Worm (Caenorhabditis elegans) whole organism, early embryonic: ENCODE measurements around the gene F10E7.1.

ENCODE experiments used
- B0310.2 ChIP-seq: sonication (generic microtip); optimal IDR thresholded peaks from 2 replicates; lab custom pipeline; 2016; ENCODE audit warnings: mild to moderate bottlenecking, missing genetic modification characterization, missing compliant biosample characterization
- ama-1 ChIP-seq: fragments of 150-350 bp; optimal IDR thresholded peaks from 2 replicates; lab custom pipeline; 2014
- ceh-13 ChIP-seq: fragments of 200-800 bp; sonication (Bioruptor generic); optimal IDR thresholded peaks from 2 replicates; lab custom pipeline; 2018; ENCODE audit warnings: mild to moderate bottlenecking, missing genetic modification characterization, missing compliant biosample characterization
- ceh-36 ChIP-seq: sonication (generic microtip); optimal IDR thresholded peaks from 2 replicates; lab custom pipeline; 2016; ENCODE audit warnings: missing genetic modification characterization, inconsistent platforms, missing compliant biosample characterization
- flt-1 ChIP-seq: fragments of 200-800 bp; sonication (Bioruptor generic); IDR thresholded peaks from 2 replicates; pipeline ENCODE4 v1.3.6; 2022; ENCODE audit warnings: missing genetic modification characterization, missing compliant biosample characterization
- hmbx-1 ChIP-seq: sonication (generic microtip); optimal IDR thresholded peaks from 2 replicates; lab custom pipeline; 2016; ENCODE audit warnings: mild to moderate bottlenecking, missing genetic modification characterization, missing compliant biosample characterization
- hnd-1 ChIP-seq: sonication (generic microtip); optimal IDR thresholded peaks from 2 replicates; lab custom pipeline; 2016; ENCODE audit warnings: missing genetic modification characterization, missing compliant biosample characterization
- pes-1 ChIP-seq: fragments of 200-800 bp; sonication (Bioruptor generic); IDR thresholded peaks from 2 replicates; pipeline ENCODE4 v1.3.6; 2022; ENCODE audit warnings: missing genetic modification reagents, missing genetic modification characterization, missing compliant biosample characterization
- scrt-1 ChIP-seq: fragments of 200-800 bp; sonication (Bioruptor generic); IDR thresholded peaks from 2 replicates; pipeline ENCODE4 v1.3.6; 2022; ENCODE audit warnings: missing genetic modification characterization, missing compliant biosample characterization
- tbx-11 ChIP-seq: fragments of 200-800 bp; sonication (Bioruptor generic); IDR thresholded peaks from 2 replicates; pipeline ENCODE4 v1.3.6; 2022; ENCODE audit warnings: missing genetic modification characterization, missing compliant biosample characterization
- tbx-37 ChIP-seq: fragments of 200-800 bp; sonication (Bioruptor generic); conservative IDR thresholded peaks from 2 replicates; pipeline ENCODE4 v1.3.6; 2022; ENCODE audit warnings: missing genetic modification reagents, missing genetic modification characterization, missing compliant biosample characterization
- tra-4 ChIP-seq: sonication (generic microtip); optimal IDR thresholded peaks from 2 replicates; lab custom pipeline; 2017; ENCODE audit warnings: missing genetic modification characterization, missing compliant biosample characterization

- TF ChIP-seq scrt-1 (GFP tag; lab: Robert Waterston, UW) = no peak
- no peak for TF ChIP-seq tra-4
- no peak for TF ChIP-seq hnd-1 (tag; lab: Kevin White, UChicago)
- no peak for TF ChIP-seq ama-1 (lab: Kevin White, UChicago)
- no peak for TF ChIP-seq B0310.2
- no peak for TF ChIP-seq flt-1 (GFP tag; lab: Robert Waterston, UW)
- TF ChIP-seq pes-1 (GFP tag; lab: Robert Waterston, UW) = no peak
- TF ChIP-seq ceh-36 = no peak
- no peak for TF ChIP-seq tbx-37
- no peak for TF ChIP-seq hmbx-1 (tag; lab: Kevin White, UChicago)
- TF ChIP-seq tbx-11 (GFP tag; lab: Robert Waterston, UW) = no peak
- TF ChIP-seq ceh-13 = no peak
Measured at ce11 chrII:7126457-7126856, at the start of gene F10E7.1.
